Worm (Caenorhabditis elegans): Measurements from ENCODE around the gene zhit-2.

The zhit-2 gene

ce11 chrIII:4244285-4244684 lies at the start of gene zhit-2:
Gene zhit-2 (minus strand): TSS chrIII:4244385.
- TF ChIP-seq hmg-4 (GFP tag; optimal IDR thresholded peaks at IDR 0.05) (no peak), aly-1 (tag; optimal IDR thresholded peaks at IDR 0.05) (no peak), ceh-36 (tag; optimal IDR thresholded peaks at IDR 0.05) (no peak), ama-1 (optimal IDR thresholded peaks at IDR 0.05) (no peak), sea-1 (GFP tag; conservative IDR thresholded peaks at IDR 0.05) (no peak), hnd-1 (tag; optimal IDR thresholded peaks at IDR 0.05) (no peak), hmbx-1 (tag; optimal IDR thresholded peaks at IDR 0.05) (no peak), B0310.2 (tag; optimal IDR thresholded peaks at IDR 0.05) (no peak), scrt-1 (GFP tag; IDR thresholded peaks at IDR 0.05) (no peak)

- TF ChIP-seq pes-1 (GFP tag; IDR thresholded peaks at IDR 0.05), result no peak
- no peak for TF ChIP-seq scrt-1 (GFP tag; IDR thresholded peaks at IDR 0.05)
- TF ChIP-seq ceh-13 (GFP tag; optimal IDR thresholded peaks at IDR 0.05), result no peak
- no peak for TF ChIP-seq ceh-36 (tag; optimal IDR thresholded peaks at IDR 0.05)
- TF ChIP-seq B0310.2 (tag; optimal IDR thresholded peaks at IDR 0.05), result no peak
- no peak for TF ChIP-seq flt-1 (GFP tag; IDR thresholded peaks at IDR 0.05)
- TF ChIP-seq hmbx-1 (tag; optimal IDR thresholded peaks at IDR 0.05), result no peak
- TF ChIP-seq ama-1 (optimal IDR thresholded peaks at IDR 0.05), result no peak
- no peak for TF ChIP-seq hnd-1 (tag; optimal IDR thresholded peaks at IDR 0.05)
- TF ChIP-seq aly-1 (tag; optimal IDR thresholded peaks at IDR 0.05), result no peak
- no peak for TF ChIP-seq tbx-11 (GFP tag; IDR thresholded peaks at IDR 0.05)
- no peak for TF ChIP-seq tra-4 (tag; optimal IDR thresholded peaks at IDR 0.05)
- TF ChIP-seq sea-1 (GFP tag; conservative IDR thresholded peaks at IDR 0.05), result no peak
- TF ChIP-seq hmg-4 (GFP tag; optimal IDR thresholded peaks at IDR 0.05), result no peak
- no peak for TF ChIP-seq tbx-37 (GFP tag; conservative IDR thresholded peaks at IDR 0.05)
- TF ChIP-seq ets-7 (tag; optimal IDR thresholded peaks at IDR 0.05), result no peak
- TF ChIP-seq F13C5.2 (tag; optimal IDR thresholded peaks at IDR 0.05), result no peak
Observed at ce11 chrIII:4293108-4293507, 48.9 kb upstream of the zhit-2 start, which contains the start of gene R10E4.6. Gene R10E4.6 (plus strand): TSS chrIII:4293408.

- TF ChIP-seq tbx-37 (GFP tag; conservative IDR thresholded peaks at IDR 0.05) (no peak), ets-7 (tag; optimal IDR thresholded peaks at IDR 0.05) (no peak), scrt-1 (GFP tag; IDR thresholded peaks at IDR 0.05) (no peak), hmg-4 (GFP tag; optimal IDR thresholded peaks at IDR 0.05) (no peak), hmbx-1 (tag; optimal IDR thresholded peaks at IDR 0.05) (no peak), pes-1 (GFP tag; IDR thresholded peaks at IDR 0.05) (no peak)
Observed at ce11 chrIII:4291216-4291691, 47.1 kb upstream of the zhit-2 start, which contains the start of gene mcm-5. Gene mcm-5 (minus strand): TSS chrIII:4291266.

ce11 chrIII:4289952-4290351 lies 45.8 kb upstream of the zhit-2 start:
- TF ChIP-seq scrt-1 (GFP tag; IDR thresholded peaks at IDR 0.05) (no peak), tbx-37 (GFP tag; conservative IDR thresholded peaks at IDR 0.05) (no peak), B0310.2 (tag; optimal IDR thresholded peaks at IDR 0.05) (no peak), ama-1 (optimal IDR thresholded peaks at IDR 0.05) (no peak), tbx-11 (GFP tag; IDR thresholded peaks at IDR 0.05) (no peak), aly-1 (tag; optimal IDR thresholded peaks at IDR 0.05) (no peak), flt-1 (GFP tag; IDR thresholded peaks at IDR 0.05) (no peak), hmg-4 (GFP tag; optimal IDR thresholded peaks at IDR 0.05) (no peak), F13C5.2 (tag; optimal IDR thresholded peaks at IDR 0.05) (no peak), hmbx-1 (tag; optimal IDR thresholded peaks at IDR 0.05) (no peak)

- TF ChIP-seq ama-1 (optimal IDR thresholded peaks at IDR 0.05), result no peak
- no peak for TF ChIP-seq F13C5.2 (tag; optimal IDR thresholded peaks at IDR 0.05)
- no peak for TF ChIP-seq hmbx-1 (tag; optimal IDR thresholded peaks at IDR 0.05)
- no peak for TF ChIP-seq flt-1 (GFP tag; IDR thresholded peaks at IDR 0.05)
- TF ChIP-seq hnd-1 (tag; optimal IDR thresholded peaks at IDR 0.05), result no peak
- no peak for TF ChIP-seq hmg-4 (GFP tag; optimal IDR thresholded peaks at IDR 0.05)
- no peak for TF ChIP-seq sea-1 (GFP tag; conservative IDR thresholded peaks at IDR 0.05)
- no peak for TF ChIP-seq tbx-37 (GFP tag; conservative IDR thresholded peaks at IDR 0.05)
- TF ChIP-seq aly-1 (tag; optimal IDR thresholded peaks at IDR 0.05), result no peak
- TF ChIP-seq B0310.2 (tag; optimal IDR thresholded peaks at IDR 0.05), result no peak
- no peak for TF ChIP-seq ceh-13 (GFP tag; optimal IDR thresholded peaks at IDR 0.05)
- TF ChIP-seq tra-4 (tag; optimal IDR thresholded peaks at IDR 0.05), result no peak
- TF ChIP-seq ceh-36 (tag; optimal IDR thresholded peaks at IDR 0.05), result no peak
- TF ChIP-seq ets-7 (tag; optimal IDR thresholded peaks at IDR 0.05), result no peak
- no peak for TF ChIP-seq scrt-1 (GFP tag; IDR thresholded peaks at IDR 0.05)
- TF ChIP-seq tbx-11 (GFP tag; IDR thresholded peaks at IDR 0.05), result no peak
- no peak for TF ChIP-seq pes-1 (GFP tag; IDR thresholded peaks at IDR 0.05)
Observed at ce11 chrIII:4287379-4287778, 43.2 kb upstream of the zhit-2 start, which contains the start of gene R10E4.3. Gene R10E4.3 (minus strand): TSS chrIII:4287479.

ce11 chrIII:4284732-4285165 lies 40.6 kb upstream of the zhit-2 start:
- TF ChIP-seq tbx-37 (GFP tag; conservative IDR thresholded peaks at IDR 0.05) (no peak), ets-7 (tag; optimal IDR thresholded peaks at IDR 0.05) (no peak), hmbx-1 (tag; optimal IDR thresholded peaks at IDR 0.05) (no peak), scrt-1 (GFP tag; IDR thresholded peaks at IDR 0.05) (no peak)

- TF ChIP-seq hmg-4 (GFP tag; optimal IDR thresholded peaks at IDR 0.05), result no peak
- TF ChIP-seq ets-7 (tag; optimal IDR thresholded peaks at IDR 0.05), result no peak
- TF ChIP-seq tbx-37 (GFP tag; conservative IDR thresholded peaks at IDR 0.05), result no peak
- TF ChIP-seq ceh-36 (tag; optimal IDR thresholded peaks at IDR 0.05), result no peak
- no peak for TF ChIP-seq sea-1 (GFP tag; conservative IDR thresholded peaks at IDR 0.05)
- no peak for TF ChIP-seq aly-1 (tag; optimal IDR thresholded peaks at IDR 0.05)
- no peak for TF ChIP-seq B0310.2 (tag; optimal IDR thresholded peaks at IDR 0.05)
- no peak for TF ChIP-seq flt-1 (GFP tag; IDR thresholded peaks at IDR 0.05)
- no peak for TF ChIP-seq pes-1 (GFP tag; IDR thresholded peaks at IDR 0.05)
- TF ChIP-seq tra-4 (tag; optimal IDR thresholded peaks at IDR 0.05), result no peak
- TF ChIP-seq F13C5.2 (tag; optimal IDR thresholded peaks at IDR 0.05), result no peak
- no peak for TF ChIP-seq hnd-1 (tag; optimal IDR thresholded peaks at IDR 0.05)
- no peak for TF ChIP-seq scrt-1 (GFP tag; IDR thresholded peaks at IDR 0.05)
- TF ChIP-seq ama-1 (optimal IDR thresholded peaks at IDR 0.05), result no peak
- TF ChIP-seq tbx-11 (GFP tag; IDR thresholded peaks at IDR 0.05), result no peak
- TF ChIP-seq hmbx-1 (tag; optimal IDR thresholded peaks at IDR 0.05), result no peak
- TF ChIP-seq ceh-13 (GFP tag; optimal IDR thresholded peaks at IDR 0.05), result no peak
Observed at ce11 chrIII:4283175-4283574, 39.0 kb upstream of the zhit-2 start.
